Worm (Caenorhabditis elegans) whole organism, late embryonic: Measurements from ENCODE around the gene usp-33.

Source experiments
- T23F11.4 ChIP-seq: fragments of 200-800 bp; sonication (Bioruptor generic); optimal IDR thresholded peaks from 2 replicates; lab custom pipeline; 2018; ENCODE audit warnings: mild to moderate bottlenecking, missing genetic modification characterization, missing compliant biosample characterization
- ama-1 ChIP-seq: fragments of 150-350 bp; optimal IDR thresholded peaks from 2 replicates; lab custom pipeline; 2014
- dmd-4 ChIP-seq: sonication (generic microtip); optimal IDR thresholded peaks from 2 replicates; lab custom pipeline; 2016; ENCODE audit warnings: borderline replicate concordance, missing genetic modification characterization, missing compliant biosample characterization
- fkh-6 ChIP-seq: sonication (generic microtip); optimal IDR thresholded peaks from 2 replicates; lab custom pipeline; 2016; ENCODE audit warnings: missing genetic modification characterization, missing compliant biosample characterization
- nhr-11 ChIP-seq: fragments of 150-350 bp; optimal IDR thresholded peaks from 2 replicates; lab custom pipeline; 2014; ENCODE audit warnings: missing biosample characterization, missing genetic modification characterization
- pha-4 ChIP-seq: fragments of 150-350 bp; optimal IDR thresholded peaks from 2 replicates; lab custom pipeline; 2018; ENCODE audit warnings: missing biosample characterization, missing genetic modification reagents, missing genetic modification characterization

DNA sequence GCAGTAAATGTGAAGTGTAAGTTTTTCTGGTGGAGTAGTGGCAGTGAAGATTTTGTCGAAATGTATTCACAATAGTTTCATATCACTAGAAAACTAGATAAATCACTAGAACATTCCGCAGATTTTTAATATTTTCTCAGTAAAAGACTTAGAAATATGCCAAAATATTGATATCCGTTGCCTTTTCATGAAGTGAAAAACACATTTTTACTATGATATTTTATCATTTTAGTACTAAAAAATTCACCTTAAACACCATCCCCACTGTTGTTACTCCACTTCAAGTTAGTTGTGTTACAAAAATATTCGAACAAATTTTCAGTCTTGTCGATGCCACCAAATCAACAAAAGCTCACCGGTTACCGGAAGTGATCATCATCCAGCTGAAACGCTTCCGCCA lies 2.2 kb downstream of the usp-33 start:
- TF ChIP-seq fkh-6 (tag; lab: Kevin White, UChicago) (no peak), nhr-11 (no peak), dmd-4 (tag; lab: Kevin White, UChicago) (no peak), pha-4 (tag; lab: Kevin White, UChicago) (no peak), ama-1 (lab: Kevin White, UChicago) (no peak), T23F11.4 (GFP tag; lab: Kevin White, UChicago) (no peak)
